Worm (Caenorhabditis elegans) whole organism, L4 larva: ENCODE data around the gene zip-11.

Experiments
- D1046.2 ChIP-seq: fragments of 200-800 bp; sonication (Bioruptor generic); IDR thresholded peaks from 2 replicates; pipeline ENCODE4 v1.3.6; 2022; ENCODE audit warnings: missing genetic modification characterization, missing compliant biosample characterization
- F10B5.3 ChIP-seq: sonication (generic microtip); optimal IDR thresholded peaks from 2 replicates; lab custom pipeline; 2016; ENCODE audit warnings: mild to moderate bottlenecking, missing genetic modification characterization, missing compliant biosample characterization
- F37D6.2 ChIP-seq: sonication (generic microtip); optimal IDR thresholded peaks from 2 replicates; lab custom pipeline; 2016; ENCODE audit warnings: mild to moderate bottlenecking, missing genetic modification characterization, missing compliant biosample characterization
- R02D3.7 ChIP-seq: fragments of 150-350 bp; sonication (generic microtip); optimal IDR thresholded peaks from 3 replicates; lab custom pipeline; 2014; ENCODE audit warnings: missing biosample characterization, missing genetic modification characterization
- T20F7.1 ChIP-seq: fragments of 200-800 bp; sonication (Bioruptor generic); optimal IDR thresholded peaks from 2 replicates; lab custom pipeline; 2018; ENCODE audit warnings: mild to moderate bottlenecking, missing genetic modification characterization, missing compliant biosample characterization
- T26A8.4 ChIP-seq: fragments of 200-800 bp; sonication (Bioruptor generic); IDR thresholded peaks from 2 replicates; pipeline ENCODE4 v1.3.6; 2022; ENCODE audit warnings: missing genetic modification characterization, missing compliant biosample characterization
- Y105C5A.15 ChIP-seq: fragments of 200-800 bp; sonication (Bioruptor generic); IDR thresholded peaks from 2 replicates; pipeline ENCODE4 v1.3.6; 2022; ENCODE audit warnings: missing genetic modification characterization, missing compliant biosample characterization
- Y75B8A.6 ChIP-seq: fragments of 200-800 bp; sonication (Bioruptor generic); IDR thresholded peaks from 2 replicates; pipeline ENCODE4 v1.3.6; 2022; ENCODE audit warnings: missing genetic modification reagents, missing genetic modification characterization, missing compliant biosample characterization
- ZK546.5 ChIP-seq, 2 experiments: sonication (generic microtip); optimal IDR thresholded peaks; 2 replicates each; lab custom pipeline; 2017; ENCODE audit warnings: missing biosample characterization in 2 of 2, missing genetic modification characterization in 2 of 2
- aly-2 ChIP-seq: sonication (generic microtip); optimal IDR thresholded peaks from 2 replicates; lab custom pipeline; 2018; ENCODE audit warnings: missing biosample characterization, missing genetic modification characterization
- attf-4 ChIP-seq: sonication (generic microtip); optimal IDR thresholded peaks from 3 replicates; lab custom pipeline; 2017; ENCODE audit warnings: missing biosample characterization, missing genetic modification characterization
- ceh-32 ChIP-seq: sonication (generic microtip); optimal IDR thresholded peaks from 2 replicates; lab custom pipeline; 2016; ENCODE audit warnings: mild to moderate bottlenecking, missing genetic modification characterization, missing compliant biosample characterization; ENCODE audit not compliant: poor library complexity
- ceh-44 ChIP-seq: fragments of 200-800 bp; sonication (Bioruptor generic); IDR thresholded peaks from 2 replicates; pipeline ENCODE4 v1.3.6; 2022; ENCODE audit warnings: missing genetic modification reagents, missing genetic modification characterization, missing compliant biosample characterization
- ceh-82 ChIP-seq: sonication (generic microtip); optimal IDR thresholded peaks from 2 replicates; lab custom pipeline; 2017; ENCODE audit warnings: missing biosample characterization, missing genetic modification characterization
- cey-2 ChIP-seq: sonication (generic microtip); optimal IDR thresholded peaks from 3 replicates; lab custom pipeline; 2017; ENCODE audit warnings: missing genetic modification characterization, mild to moderate bottlenecking, missing compliant biosample characterization, antibody characterized with exemption, borderline replicate concordance; ENCODE audit not compliant: insufficient read depth
- daf-12 ChIP-seq: fragments of 150-350 bp; optimal IDR thresholded peaks from 2 replicates; lab custom pipeline; 2014; ENCODE audit warnings: missing biosample characterization, missing genetic modification reagents, missing genetic modification characterization
- dmd-9 ChIP-seq: fragments of 200-800 bp; sonication (Bioruptor generic); IDR thresholded peaks from 2 replicates; pipeline ENCODE4 v1.3.6; 2022; ENCODE audit warnings: missing genetic modification reagents, missing genetic modification characterization, missing compliant biosample characterization
- dpl-1 ChIP-seq: fragments of 150-350 bp; optimal IDR thresholded peaks from 2 replicates; lab custom pipeline; 2014; ENCODE audit warnings: missing biosample characterization, missing genetic modification reagents, missing genetic modification characterization
- duxl-1 ChIP-seq: sonication (generic microtip); optimal IDR thresholded peaks from 2 replicates; lab custom pipeline; 2016; ENCODE audit warnings: mild to moderate bottlenecking, missing genetic modification characterization, moderate library complexity, missing compliant biosample characterization; ENCODE audit not compliant: poor library complexity
- dve-1 ChIP-seq: sonication (generic microtip); optimal IDR thresholded peaks from 2 replicates; lab custom pipeline; 2017; ENCODE audit warnings: antibody characterized with exemption, mild to moderate bottlenecking, missing genetic modification characterization, missing compliant biosample characterization; ENCODE audit not compliant: insufficient read depth
- egl-27 ChIP-seq: sonication (generic microtip); optimal IDR thresholded peaks from 3 replicates; lab custom pipeline; 2017; ENCODE audit warnings: missing biosample characterization, missing genetic modification reagents, missing genetic modification characterization
- fkh-10 ChIP-seq: fragments of 150-350 bp; optimal IDR thresholded peaks from 2 replicates; lab custom pipeline; 2014; ENCODE audit warnings: missing biosample characterization, missing genetic modification reagents, missing genetic modification characterization
- hif-1 ChIP-seq, 2 experiments: sonication (generic microtip); optimal IDR thresholded peaks; 2 replicates each; lab custom pipeline; 2016 to 2017; ENCODE audit warnings: missing compliant biosample characterization in 2 of 2, missing genetic modification characterization in 2 of 2, missing genetic modification reagents in 2 of 2, missing genotype in 2 of 2, mild to moderate bottlenecking in 1 of 2
- hlh-11 ChIP-seq: fragments of 200-800 bp; sonication (Bioruptor generic); optimal IDR thresholded peaks from 2 replicates; lab custom pipeline; 2018; ENCODE audit warnings: mild to moderate bottlenecking, missing genetic modification characterization, missing compliant biosample characterization
- hlh-30 ChIP-seq: sonication (generic microtip); optimal IDR thresholded peaks from 2 replicates; lab custom pipeline; 2017; ENCODE audit warnings: antibody characterized with exemption, mild to moderate bottlenecking, missing genetic modification characterization, missing compliant biosample characterization; ENCODE audit not compliant: insufficient read depth
- lin-13 ChIP-seq: fragments of 150-350 bp; optimal IDR thresholded peaks from 2 replicates; lab custom pipeline; 2014; ENCODE audit warnings: missing biosample characterization, missing genetic modification reagents, missing genetic modification characterization
- lin-15B ChIP-seq: fragments of 150-350 bp; sonication (generic microtip); optimal IDR thresholded peaks from 3 replicates; lab custom pipeline; 2014; ENCODE audit warnings: missing biosample characterization, missing genetic modification characterization
- lsy-2 ChIP-seq, 2 experiments: fragments of 150-350 bp in 1 of 2; sonication (generic microtip) in 1 of 2; optimal IDR thresholded peaks; 2 replicates each; lab custom pipeline; 2014 to 2017; ENCODE audit warnings: missing biosample characterization in 2 of 2, missing genetic modification characterization in 2 of 2
- madf-9 ChIP-seq: fragments of 200-800 bp; sonication (Bioruptor generic); conservative IDR thresholded peaks from 2 replicates; pipeline ENCODE4 v1.3.6; 2022; ENCODE audit warnings: missing genetic modification reagents, missing genetic modification characterization, missing compliant biosample characterization
- mdl-1 ChIP-seq, 2 experiments: fragments of 150-350 bp in 1 of 2; sonication (generic microtip) in 1 of 2; optimal IDR thresholded peaks; 2 replicates each; lab custom pipeline; 2014 to 2017; ENCODE audit warnings: missing biosample characterization in 2 of 2, missing genetic modification characterization in 2 of 2
- mdt-29 ChIP-seq: fragments of 200-800 bp; sonication (Bioruptor generic); IDR thresholded peaks from 2 replicates; pipeline ENCODE4 v1.3.6; 2022; ENCODE audit warnings: missing genetic modification reagents, missing genetic modification characterization, missing compliant biosample characterization
- mep-1 ChIP-seq: fragments of 150-350 bp; sonication (generic microtip); optimal IDR thresholded peaks from 3 replicates; lab custom pipeline; 2014; ENCODE audit warnings: missing biosample characterization, missing genetic modification characterization
- mxl-2 ChIP-seq: fragments of 200-800 bp; sonication (Bioruptor generic); conservative IDR thresholded peaks from 2 replicates; pipeline ENCODE4 v1.3.6; 2022; ENCODE audit warnings: missing genetic modification reagents, missing genetic modification characterization, missing compliant biosample characterization
- nhr-102 ChIP-seq: sonication (generic microtip); optimal IDR thresholded peaks from 2 replicates; lab custom pipeline; 2016; ENCODE audit warnings: mild to moderate bottlenecking, missing genetic modification characterization, moderate library complexity, missing compliant biosample characterization
- nhr-11 ChIP-seq: fragments of 150-350 bp; optimal IDR thresholded peaks from 2 replicates; lab custom pipeline; 2014; ENCODE audit warnings: missing biosample characterization, missing genetic modification characterization
- nhr-25 ChIP-seq: sonication (generic microtip); optimal IDR thresholded peaks from 2 replicates; lab custom pipeline; 2017; ENCODE audit warnings: missing genetic modification characterization, mild to moderate bottlenecking, missing compliant biosample characterization, antibody characterized with exemption, moderate library complexity, borderline replicate concordance; ENCODE audit not compliant: insufficient read depth
- pha-4 ChIP-seq, 2 experiments: fragments of 150-350 bp in 1 of 2; fragments of 200-800 bp in 1 of 2; sonication (Bioruptor generic) in 1 of 2; IDR thresholded peaks in 1 of 2; optimal IDR thresholded peaks in 1 of 2; 2 replicates each; pipeline versions ENCODE4 v1.3.6 to Lab custom; 2014 to 2022; ENCODE audit warnings: missing genetic modification characterization in 2 of 2, missing genetic modification reagents in 2 of 2, missing biosample characterization in 1 of 2, missing compliant biosample characterization in 1 of 2
- php-3 ChIP-seq: fragments of 200-800 bp; sonication (Bioruptor generic); IDR thresholded peaks from 2 replicates; pipeline ENCODE4 v1.3.6; 2022; ENCODE audit warnings: missing genetic modification reagents, missing genetic modification characterization, missing compliant biosample characterization
- saeg-2 ChIP-seq: fragments of 200-800 bp; sonication (Bioruptor generic); IDR thresholded peaks from 2 replicates; pipeline ENCODE4 v1.3.6; 2022; ENCODE audit warnings: missing genetic modification reagents, missing genetic modification characterization, missing compliant biosample characterization
- skn-1 ChIP-seq: fragments of 150-350 bp; optimal IDR thresholded peaks from 2 replicates; lab custom pipeline; 2014; ENCODE audit warnings: missing biosample characterization, missing genetic modification characterization
- snpc-1.2 ChIP-seq: fragments of 200-800 bp; sonication (Bioruptor generic); IDR thresholded peaks from 2 replicates; pipeline ENCODE4 v1.3.6; 2022; ENCODE audit warnings: missing genetic modification reagents, missing genetic modification characterization, missing compliant biosample characterization
- spr-3 ChIP-seq: fragments of 200-800 bp; sonication (Bioruptor generic); optimal IDR thresholded peaks from 2 replicates; lab custom pipeline; 2018; ENCODE audit warnings: mild to moderate bottlenecking, missing genetic modification characterization, missing compliant biosample characterization
- tag-97 ChIP-seq: fragments of 200-800 bp; sonication (Bioruptor generic); IDR thresholded peaks from 2 replicates; pipeline ENCODE4 v1.3.6; 2022; ENCODE audit warnings: missing genetic modification characterization, missing compliant biosample characterization
- tra-1 ChIP-seq: fragments of 200-800 bp; sonication (Bioruptor generic); IDR thresholded peaks from 2 replicates; pipeline ENCODE4 v1.3.6; 2022; ENCODE audit warnings: missing genetic modification reagents, missing genetic modification characterization, missing compliant biosample characterization
- unc-130 ChIP-seq: sonication (generic microtip); optimal IDR thresholded peaks from 2 replicates; lab custom pipeline; 2016; ENCODE audit warnings: missing genetic modification reagents, missing genetic modification characterization, missing compliant biosample characterization
- vab-7 ChIP-seq: fragments of 200-800 bp; sonication (Bioruptor generic); IDR thresholded peaks from 2 replicates; pipeline ENCODE4 v1.3.6; 2022; ENCODE audit warnings: missing genetic modification reagents, missing genetic modification characterization, missing compliant biosample characterization
- zag-1 ChIP-seq: fragments of 150-350 bp; optimal IDR thresholded peaks from 2 replicates; lab custom pipeline; 2014; ENCODE audit warnings: missing biosample characterization, missing genetic modification characterization
- zfp-3 ChIP-seq: fragments of 200-800 bp; sonication (Bioruptor generic); conservative IDR thresholded peaks from 2 replicates; pipeline ENCODE4 v1.3.6; 2022; ENCODE audit warnings: missing genetic modification reagents, missing genetic modification characterization, missing compliant biosample characterization
- zip-11 ChIP-seq: fragments of 200-800 bp; sonication (Bioruptor generic); IDR thresholded peaks from 2 replicates; pipeline ENCODE4 v1.3.6; 2022; ENCODE audit warnings: missing genetic modification characterization, missing compliant biosample characterization

Gene zip-11

DNA sequence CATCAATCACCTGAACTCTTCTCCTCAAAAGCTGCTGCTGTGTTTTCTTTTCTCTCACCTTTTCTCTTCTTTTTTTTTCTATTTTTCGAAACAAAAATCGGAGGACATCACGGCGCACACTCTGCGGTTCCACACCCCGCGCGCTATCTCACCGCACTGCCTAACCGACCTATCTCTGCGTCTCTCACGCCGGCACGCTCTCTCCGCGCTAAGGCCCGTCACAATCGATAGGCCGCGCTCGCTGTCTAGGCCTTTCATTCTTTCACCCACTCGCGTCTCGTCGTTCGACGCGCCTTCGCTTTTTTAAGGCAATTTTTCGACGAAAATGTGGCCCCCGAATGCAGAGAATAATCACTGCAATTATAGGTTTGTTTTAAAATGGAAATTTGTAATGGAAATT lies at the start of gene zip-11 (continued):
- TF ChIP-seq ZK546.5 (tag; optimal IDR thresholded peaks at IDR 0.05; lab: Kevin White, UChicago) = no peak
- TF ChIP-seq T20F7.1 = no peak
- TF ChIP-seq Y105C5A.15 (GFP tag; lab: Robert Waterston, UW) = no peak
- no peak for TF ChIP-seq zip-11
- TF ChIP-seq nhr-102 = peak; percentile 48
- no peak for TF ChIP-seq fkh-10 (GFP tag; lab: Kevin White, UChicago)
- no peak for TF ChIP-seq pha-4 (GFP tag; IDR thresholded peaks at IDR 0.05; lab: Robert Waterston, UW)
- TF ChIP-seq pha-4 (tag; optimal IDR thresholded peaks at IDR 0.05; lab: Kevin White, UChicago) = no peak
- TF ChIP-seq dpl-1 (GFP tag; lab: Kevin White, UChicago) = peak; percentile 44
- TF ChIP-seq mxl-2 (GFP tag; lab: Robert Waterston, UW) = no peak
- no peak for TF ChIP-seq Y75B8A.6 (GFP tag; lab: Robert Waterston, UW)
- TF ChIP-seq vab-7 (GFP tag; lab: Robert Waterston, UW) = 0 out of 2 replicates have a peak, but pooled peaks have one; percentile 29
- TF ChIP-seq T26A8.4 (GFP tag; lab: Robert Waterston, UW) = peak; percentile 40; the same call in 1 of the 2 replicates
- peak; percentile 82 for TF ChIP-seq hlh-11 (tag; lab: Kevin White, UChicago)
- TF ChIP-seq hif-1 (tag; optimal IDR thresholded peaks at IDR 0.05; lab: Kevin White, UChicago) = peak in 1 of 2 experiments; percentile 55
- TF ChIP-seq nhr-25 (tag; lab: Kevin White, UChicago) = no peak
- no peak for TF ChIP-seq egl-27 (tag; lab: Kevin White, UChicago)
- TF ChIP-seq tra-1 = 0 out of 2 replicates have a peak, but pooled peaks have one; percentile 8
- no peak for TF ChIP-seq skn-1
- TF ChIP-seq F37D6.2 = peak; percentile 21
- peak; percentile 40 for TF ChIP-seq hlh-30 (tag; lab: Kevin White, UChicago)
- peak; percentile 56 for TF ChIP-seq mep-1 (tag; lab: Kevin White, UChicago)
- no peak for TF ChIP-seq R02D3.7 (tag; lab: Kevin White, UChicago)
- TF ChIP-seq nhr-11 = peak; percentile 38
- 0 out of 2 replicates have a peak, but pooled peaks have one; percentile 28 for TF ChIP-seq madf-9 (GFP tag; lab: Robert Waterston, UW)
- TF ChIP-seq F10B5.3 (tag; lab: Kevin White, UChicago) = no peak
- TF ChIP-seq snpc-1.2 (GFP tag; lab: Robert Waterston, UW) = no peak
- no peak for TF ChIP-seq lin-13
- TF ChIP-seq ceh-82 (tag; lab: Kevin White, UChicago) = no peak
- no peak for TF ChIP-seq ceh-32
- peak; percentile 100 for TF ChIP-seq spr-3 (GFP tag; lab: Kevin White, UChicago)
- TF ChIP-seq mdt-29 (GFP tag; lab: Robert Waterston, UW) = no peak
- TF ChIP-seq daf-12 (tag; lab: Kevin White, UChicago) = no peak
- TF ChIP-seq aly-2 (tag; lab: Kevin White, UChicago) = no peak
- TF ChIP-seq zfp-3 (GFP tag; lab: Robert Waterston, UW) = no peak
- TF ChIP-seq dmd-9 = 0 out of 2 replicates have a peak, but pooled peaks have one; percentile 22
- TF ChIP-seq duxl-1 (tag; lab: Kevin White, UChicago) = peak; percentile 51
- 0 out of 2 replicates have a peak, but pooled peaks have one; percentile 62 for TF ChIP-seq D1046.2 (GFP tag; lab: Robert Waterston, UW)
- no peak for TF ChIP-seq attf-4 (tag; lab: Kevin White, UChicago)
- TF ChIP-seq mdl-1 (tag; optimal IDR thresholded peaks at IDR 0.05; lab: Kevin White, UChicago) = peak in 1 of 2 experiments; percentile 52
- TF ChIP-seq php-3 (GFP tag; lab: Robert Waterston, UW) = no peak
- TF ChIP-seq tag-97 (GFP tag; lab: Robert Waterston, UW) = no peak
- no peak for TF ChIP-seq lin-15B (tag; lab: Kevin White, UChicago)
- TF ChIP-seq ceh-44 = no peak
- TF ChIP-seq unc-130 = no peak
- TF ChIP-seq dve-1 (tag; lab: Kevin White, UChicago) = peak; percentile 33
- no peak for TF ChIP-seq saeg-2 (GFP tag; lab: Robert Waterston, UW)
- no peak for TF ChIP-seq cey-2 (tag; lab: Kevin White, UChicago)
- peak in 1 of 2 experiments; percentile 77 for TF ChIP-seq lsy-2 (tag; optimal IDR thresholded peaks at IDR 0.05; lab: Kevin White, UChicago)
- no peak for TF ChIP-seq zag-1 (tag; lab: Kevin White, UChicago)
